Worm (Caenorhabditis elegans) whole organism, L4 larva: ENCODE results near the gene srt-7.

Experiments used
- F26F4.8 ChIP-seq: fragments of 200-800 bp; sonication (Bioruptor generic); conservative IDR thresholded peaks from 2 replicates; pipeline ENCODE4 v1.3.6; 2022; ENCODE audit warnings: missing genetic modification characterization, missing compliant biosample characterization
- F37D6.2 ChIP-seq: sonication (generic microtip); optimal IDR thresholded peaks from 2 replicates; lab custom pipeline; 2016; ENCODE audit warnings: mild to moderate bottlenecking, missing genetic modification characterization, missing compliant biosample characterization
- T26A8.4 ChIP-seq: fragments of 200-800 bp; sonication (Bioruptor generic); IDR thresholded peaks from 2 replicates; pipeline ENCODE4 v1.3.6; 2022; ENCODE audit warnings: missing genetic modification characterization, missing compliant biosample characterization
- Y75B8A.6 ChIP-seq: fragments of 200-800 bp; sonication (Bioruptor generic); IDR thresholded peaks from 2 replicates; pipeline ENCODE4 v1.3.6; 2022; ENCODE audit warnings: missing genetic modification reagents, missing genetic modification characterization, missing compliant biosample characterization
- ZK337.2 ChIP-seq: fragments of 200-800 bp; sonication (Bioruptor generic); IDR thresholded peaks from 2 replicates; pipeline ENCODE4 v1.3.6; 2022; ENCODE audit warnings: missing genetic modification reagents, missing genetic modification characterization, missing compliant biosample characterization
- ZK546.5 ChIP-seq, 2 experiments: sonication (generic microtip); optimal IDR thresholded peaks; 2 replicates each; lab custom pipeline; 2017; ENCODE audit warnings: missing biosample characterization in 2 of 2, missing genetic modification characterization in 2 of 2
- ceh-32 ChIP-seq: sonication (generic microtip); optimal IDR thresholded peaks from 2 replicates; lab custom pipeline; 2016; ENCODE audit warnings: mild to moderate bottlenecking, missing genetic modification characterization, missing compliant biosample characterization; ENCODE audit not compliant: poor library complexity
- ceh-62 ChIP-seq: sonication (generic microtip); optimal IDR thresholded peaks from 2 replicates; lab custom pipeline; 2017; ENCODE audit warnings: missing biosample characterization, missing genetic modification characterization
- ces-1 ChIP-seq: fragments of 150-350 bp; sonication (generic microtip); optimal IDR thresholded peaks from 4 replicates; lab custom pipeline; 2014; ENCODE audit warnings: missing biosample characterization, missing genetic modification reagents, missing genetic modification characterization
- daf-16 ChIP-seq, 3 experiments: sonication (generic microtip); optimal IDR thresholded peaks; 2 replicates each; lab custom pipeline; 2016 to 2017; ENCODE audit warnings: missing genetic modification characterization in 3 of 3, missing genetic modification reagents in 3 of 3, mild to moderate bottlenecking in 2 of 3, missing compliant biosample characterization in 2 of 3, missing biosample characterization in 1 of 3, moderate library complexity in 1 of 3
- dpl-1 ChIP-seq: fragments of 150-350 bp; optimal IDR thresholded peaks from 2 replicates; lab custom pipeline; 2014; ENCODE audit warnings: missing biosample characterization, missing genetic modification reagents, missing genetic modification characterization
- dve-1 ChIP-seq: sonication (generic microtip); optimal IDR thresholded peaks from 2 replicates; lab custom pipeline; 2017; ENCODE audit warnings: antibody characterized with exemption, mild to moderate bottlenecking, missing genetic modification characterization, missing compliant biosample characterization; ENCODE audit not compliant: insufficient read depth
- hlh-11 ChIP-seq: fragments of 200-800 bp; sonication (Bioruptor generic); optimal IDR thresholded peaks from 2 replicates; lab custom pipeline; 2018; ENCODE audit warnings: mild to moderate bottlenecking, missing genetic modification characterization, missing compliant biosample characterization
- lim-7 ChIP-seq: fragments of 200-800 bp; sonication (Bioruptor generic); IDR thresholded peaks from 2 replicates; pipeline ENCODE4 v1.3.6; 2022; ENCODE audit warnings: missing genetic modification characterization, missing compliant biosample characterization
- lin-1 ChIP-seq: fragments of 200-800 bp; sonication (Bioruptor generic); IDR thresholded peaks from 2 replicates; pipeline ENCODE4 v1.3.6; 2022; ENCODE audit warnings: missing genetic modification reagents, missing genetic modification characterization, missing compliant biosample characterization
- lin-13 ChIP-seq: fragments of 150-350 bp; optimal IDR thresholded peaks from 2 replicates; lab custom pipeline; 2014; ENCODE audit warnings: missing biosample characterization, missing genetic modification reagents, missing genetic modification characterization
- lin-29 ChIP-seq: fragments of 200-800 bp; sonication (Bioruptor generic); IDR thresholded peaks from 2 replicates; pipeline ENCODE4 v1.3.6; 2022; ENCODE audit warnings: missing genetic modification reagents, missing genetic modification characterization, missing compliant biosample characterization
- lin-38 ChIP-seq: fragments of 200-800 bp; sonication (Bioruptor generic); IDR thresholded peaks from 2 replicates; pipeline ENCODE4 v1.3.6; 2022; ENCODE audit warnings: missing genetic modification reagents, missing genetic modification characterization, missing compliant biosample characterization
- lin-39 ChIP-seq: fragments of 150-350 bp; optimal IDR thresholded peaks from 2 replicates; lab custom pipeline; 2014; ENCODE audit warnings: missing biosample characterization, missing genetic modification reagents, missing genetic modification characterization
- mdl-1 ChIP-seq, 2 experiments: fragments of 150-350 bp in 1 of 2; sonication (generic microtip) in 1 of 2; optimal IDR thresholded peaks; 2 replicates each; lab custom pipeline; 2014 to 2017; ENCODE audit warnings: missing biosample characterization in 2 of 2, missing genetic modification characterization in 2 of 2
- mes-2 ChIP-seq: sonication (generic microtip); optimal IDR thresholded peaks from 2 replicates; lab custom pipeline; 2016; ENCODE audit warnings: missing genotype, mild to moderate bottlenecking, missing genetic modification characterization, missing compliant biosample characterization; ENCODE audit not compliant: poor library complexity, severe bottlenecking
- mxl-2 ChIP-seq: fragments of 200-800 bp; sonication (Bioruptor generic); conservative IDR thresholded peaks from 2 replicates; pipeline ENCODE4 v1.3.6; 2022; ENCODE audit warnings: missing genetic modification reagents, missing genetic modification characterization, missing compliant biosample characterization
- mxl-3 ChIP-seq: fragments of 200-800 bp; sonication (Bioruptor generic); optimal IDR thresholded peaks from 2 replicates; lab custom pipeline; 2018; ENCODE audit warnings: mild to moderate bottlenecking, missing genetic modification characterization, missing compliant biosample characterization
- nhr-10 ChIP-seq: fragments of 150-350 bp; optimal IDR thresholded peaks from 2 replicates; lab custom pipeline; 2014; ENCODE audit warnings: missing biosample characterization, missing genetic modification characterization
- nhr-102 ChIP-seq: sonication (generic microtip); optimal IDR thresholded peaks from 2 replicates; lab custom pipeline; 2016; ENCODE audit warnings: mild to moderate bottlenecking, missing genetic modification characterization, moderate library complexity, missing compliant biosample characterization
- nhr-111 ChIP-seq: fragments of 200-800 bp; sonication (Bioruptor generic); optimal IDR thresholded peaks from 2 replicates; lab custom pipeline; 2018; ENCODE audit warnings: mild to moderate bottlenecking, missing genetic modification characterization, missing compliant biosample characterization
- nhr-25 ChIP-seq: sonication (generic microtip); optimal IDR thresholded peaks from 2 replicates; lab custom pipeline; 2017; ENCODE audit warnings: missing genetic modification characterization, mild to moderate bottlenecking, missing compliant biosample characterization, antibody characterized with exemption, moderate library complexity, borderline replicate concordance; ENCODE audit not compliant: insufficient read depth
- nhr-6 ChIP-seq: fragments of 150-350 bp; optimal IDR thresholded peaks from 2 replicates; lab custom pipeline; 2014; ENCODE audit warnings: missing biosample characterization, missing genetic modification characterization
- nhr-77 ChIP-seq: fragments of 150-350 bp; optimal IDR thresholded peaks from 2 replicates; lab custom pipeline; 2014; ENCODE audit warnings: missing biosample characterization, missing genetic modification characterization
- pqm-1 ChIP-seq: sonication (generic microtip); optimal IDR thresholded peaks from 2 replicates; lab custom pipeline; 2017; ENCODE audit warnings: missing biosample characterization, missing genetic modification characterization
- rbr-2 ChIP-seq: sonication (generic microtip); optimal IDR thresholded peaks from 2 replicates; lab custom pipeline; 2016; ENCODE audit warnings: missing genotype, missing genetic modification characterization, missing compliant biosample characterization
- skn-1 ChIP-seq: fragments of 150-350 bp; optimal IDR thresholded peaks from 2 replicates; lab custom pipeline; 2014; ENCODE audit warnings: missing biosample characterization, missing genetic modification characterization
- snpc-4 ChIP-seq: fragments of 150-350 bp; optimal IDR thresholded peaks from 2 replicates; lab custom pipeline; 2014; ENCODE audit warnings: missing biosample characterization, missing genetic modification characterization
- spr-1 ChIP-seq: sonication (generic microtip); optimal IDR thresholded peaks from 2 replicates; lab custom pipeline; 2016; ENCODE audit warnings: mild to moderate bottlenecking, missing genetic modification characterization, missing compliant biosample characterization
- spr-3 ChIP-seq: fragments of 200-800 bp; sonication (Bioruptor generic); optimal IDR thresholded peaks from 2 replicates; lab custom pipeline; 2018; ENCODE audit warnings: mild to moderate bottlenecking, missing genetic modification characterization, missing compliant biosample characterization
- tag-97 ChIP-seq: fragments of 200-800 bp; sonication (Bioruptor generic); IDR thresholded peaks from 2 replicates; pipeline ENCODE4 v1.3.6; 2022; ENCODE audit warnings: missing genetic modification characterization, missing compliant biosample characterization
- unc-130 ChIP-seq: sonication (generic microtip); optimal IDR thresholded peaks from 2 replicates; lab custom pipeline; 2016; ENCODE audit warnings: missing genetic modification reagents, missing genetic modification characterization, missing compliant biosample characterization
- unc-39 ChIP-seq: sonication (generic microtip); optimal IDR thresholded peaks from 2 replicates; lab custom pipeline; 2017; ENCODE audit warnings: missing biosample characterization, missing genetic modification characterization
- unc-62 ChIP-seq, 3 experiments: fragments of 150-350 bp in 1 of 3; sonication (generic microtip); optimal IDR thresholded peaks in 2 of 3; peaks in 1 of 3; 1 replicate in 1 of 3; 2 replicates in 2 of 3; lab custom pipeline; 2014 to 2017; ENCODE audit warnings: missing biosample characterization in 3 of 3, missing genetic modification characterization in 3 of 3, missing genetic modification reagents in 3 of 3, missing genotype in 1 of 3
- zag-1 ChIP-seq: fragments of 150-350 bp; optimal IDR thresholded peaks from 2 replicates; lab custom pipeline; 2014; ENCODE audit warnings: missing biosample characterization, missing genetic modification characterization
- zfp-2 ChIP-seq: sonication (generic microtip); optimal IDR thresholded peaks from 2 replicates; lab custom pipeline; 2016; ENCODE audit warnings: mild to moderate bottlenecking, missing genetic modification characterization, missing compliant biosample characterization
- zip-11 ChIP-seq: fragments of 200-800 bp; sonication (Bioruptor generic); IDR thresholded peaks from 2 replicates; pipeline ENCODE4 v1.3.6; 2022; ENCODE audit warnings: missing genetic modification characterization, missing compliant biosample characterization
- ztf-11 ChIP-seq: fragments of 150-350 bp; optimal IDR thresholded peaks from 2 replicates; lab custom pipeline; 2014; ENCODE audit warnings: missing biosample characterization, missing genetic modification characterization

The srt-7 gene

DNA sequence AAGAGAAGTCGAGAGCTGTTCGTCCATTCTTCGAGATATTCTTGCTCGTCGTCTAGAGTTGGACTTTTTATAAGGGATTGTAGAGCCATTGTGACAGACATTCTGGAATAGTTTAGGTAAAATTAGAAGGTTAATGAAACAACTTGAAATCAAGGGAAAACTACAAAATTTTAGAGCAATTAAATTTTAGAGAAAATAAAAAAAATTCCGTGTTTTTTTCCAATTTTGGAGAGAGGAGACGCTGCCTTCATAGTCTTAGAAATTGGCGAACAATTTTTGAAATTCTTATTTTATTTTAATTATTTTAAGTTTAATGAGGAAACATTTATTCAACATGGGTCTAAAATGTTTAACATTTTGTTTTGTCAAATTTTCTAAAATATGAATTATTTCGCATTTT lies 10.0 kb upstream of the srt-7 start, which contains the start of gene C50H11.13:
Gene C50H11.13, minus strand, starts transcription at position 101 of the 400 bp plus-strand sequence.
- TF ChIP-seq lim-7 (GFP tag; lab: Robert Waterston, UW): no peak
- TF ChIP-seq nhr-102: no peak
- no peak for TF ChIP-seq rbr-2

DNA sequence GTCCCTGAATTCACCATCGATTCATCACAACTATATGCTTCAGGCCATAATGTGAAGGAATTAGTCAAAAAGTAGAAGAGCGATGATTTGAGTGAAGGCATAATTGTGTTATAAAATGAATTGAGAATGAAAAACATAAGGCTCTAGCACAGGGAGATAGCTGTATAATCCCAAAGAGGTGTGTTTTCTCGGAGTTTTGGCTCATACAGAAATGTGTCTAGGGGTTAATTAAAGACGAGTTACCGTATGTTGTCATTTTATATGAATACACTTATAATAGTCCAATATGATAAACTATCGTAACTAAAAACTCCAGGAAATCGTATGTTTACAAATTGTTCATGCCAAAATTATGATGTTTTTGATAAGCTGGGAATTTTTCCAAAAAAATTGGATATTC lies 779 bp upstream of the srt-7 start, which contains the start of gene srt-5:
Gene srt-5, minus strand, starts transcription at position 101 of the 400 bp plus-strand sequence.
- TF ChIP-seq lin-1 (GFP tag; lab: Robert Waterston, UW) (no peak), dve-1 (tag; lab: Kevin White, UChicago) (no peak), nhr-102 (no peak), unc-62 (GFP tag; optimal IDR thresholded peaks at IDR 0.05 in 1 of 2; lab: Kevin White, UChicago) (peak in 1 of 2 experiments; percentile 61), unc-62 (tag; optimal IDR thresholded peaks at IDR 0.05; lab: Kevin White, UChicago) (no peak)

DNA sequence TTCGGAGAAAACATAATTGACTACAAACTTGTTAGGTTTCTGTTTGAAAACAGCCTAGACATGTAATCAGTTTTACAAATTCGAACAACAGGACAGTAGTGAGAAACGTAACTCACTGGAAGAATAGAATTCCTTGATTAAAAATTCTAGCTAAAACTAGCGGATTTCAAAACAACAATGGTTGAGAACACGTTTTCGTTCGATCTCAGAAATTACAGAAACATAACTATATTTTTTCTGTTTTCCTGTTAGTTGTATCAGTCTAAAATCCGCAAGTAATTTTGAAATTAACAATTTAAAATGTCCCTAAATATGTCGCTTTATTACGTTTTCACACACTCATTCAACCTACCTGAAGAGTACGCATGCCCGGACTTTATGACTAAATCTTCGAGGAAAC lies 4.7 kb downstream of the srt-7 start, which contains the start of gene srt-8:
Gene srt-8, plus strand, starts transcription at position 301 of the 400 bp plus-strand sequence.
- TF ChIP-seq spr-1 (tag; lab: Kevin White, UChicago): no peak
- TF ChIP-seq zip-11 (GFP tag; lab: Robert Waterston, UW): no peak
- TF ChIP-seq Y75B8A.6 (GFP tag; lab: Robert Waterston, UW): no peak
- no peak for TF ChIP-seq nhr-77 (tag; lab: Kevin White, UChicago)
- TF ChIP-seq F26F4.8: no peak
- TF ChIP-seq ztf-11 (tag; lab: Kevin White, UChicago): no peak
- no peak for TF ChIP-seq lin-13 (GFP tag; lab: Kevin White, UChicago)
- no peak for TF ChIP-seq ceh-32 (tag; lab: Kevin White, UChicago)
- TF ChIP-seq zfp-2 (tag; lab: Kevin White, UChicago): no peak
- TF ChIP-seq unc-130 (GFP tag; lab: Kevin White, UChicago): no peak
- TF ChIP-seq hlh-11: no peak
- no peak for TF ChIP-seq ceh-62 (tag; lab: Kevin White, UChicago)
- TF ChIP-seq T26A8.4: no peak
- no peak for TF ChIP-seq skn-1 (tag; lab: Kevin White, UChicago)
- no peak for TF ChIP-seq lin-29 (GFP tag; lab: Robert Waterston, UW)
- no peak for TF ChIP-seq mxl-3 (GFP tag; lab: Kevin White, UChicago)
- TF ChIP-seq lin-39 (tag; lab: Kevin White, UChicago): no peak
- TF ChIP-seq nhr-25 (tag; lab: Kevin White, UChicago): no peak
- TF ChIP-seq nhr-10 (tag; lab: Kevin White, UChicago): no peak
- TF ChIP-seq mdl-1 (tag; optimal IDR thresholded peaks at IDR 0.05; lab: Kevin White, UChicago): no peak

DNA sequence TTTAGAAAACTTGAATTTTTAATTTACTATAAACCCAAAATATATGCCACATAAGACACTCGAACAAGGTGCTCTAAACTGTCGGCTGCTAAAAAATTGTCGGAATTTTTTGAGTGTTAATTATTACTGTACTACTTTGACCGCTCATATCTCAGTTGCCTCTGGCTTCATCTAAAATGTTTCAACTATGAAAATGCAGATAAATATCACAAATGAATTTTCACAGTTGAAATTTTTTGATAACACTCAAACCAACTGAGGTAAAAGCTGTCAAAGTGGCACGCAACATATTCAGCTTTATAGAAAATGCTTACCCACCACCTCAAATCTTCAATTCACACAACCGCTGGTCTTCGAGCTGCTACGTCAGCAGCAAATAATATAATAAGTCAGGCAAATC lies 7.2 kb downstream of the srt-7 start, which contains the start of gene acs-21:
Gene acs-21, plus strand, starts transcription at position 301 of the 400 bp plus-strand sequence.
- TF ChIP-seq Y75B8A.6 (GFP tag; lab: Robert Waterston, UW) (no peak), lin-38 (GFP tag; lab: Robert Waterston, UW) (no peak), ces-1 (GFP tag; lab: Kevin White, UChicago) (no peak), ZK337.2 (GFP tag; lab: Robert Waterston, UW) (no peak), pqm-1 (tag; lab: Kevin White, UChicago) (no peak)

DNA sequence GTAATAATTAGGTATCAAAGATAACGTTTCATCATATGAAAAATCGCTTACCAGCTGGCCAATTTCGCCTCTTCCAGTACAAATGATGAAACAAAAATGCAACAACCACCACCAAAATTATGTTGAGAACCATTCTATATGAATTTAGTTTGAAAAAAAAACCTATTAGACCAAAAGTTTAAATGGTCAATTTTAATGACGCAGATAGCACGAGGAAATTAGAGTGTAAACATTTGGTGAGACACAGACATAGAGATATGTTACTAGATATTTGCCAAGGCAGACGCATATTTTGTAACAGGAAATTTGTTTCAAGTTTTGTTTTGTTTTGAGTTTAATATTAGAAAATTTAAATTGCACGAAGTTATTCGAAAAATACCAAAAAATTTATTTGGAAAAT lies 12.8 kb downstream of the srt-7 start, which contains the start of gene cyp-33C9:
Gene cyp-33C9, minus strand, starts transcription at position 211 of the 400 bp plus-strand sequence.
- TF ChIP-seq nhr-6 (tag; lab: Kevin White, UChicago) (no peak), zag-1 (tag; lab: Kevin White, UChicago) (no peak), daf-16 (GFP tag; optimal IDR thresholded peaks at IDR 0.05; lab: Kevin White, UChicago) (no peak), daf-16 (tag; optimal IDR thresholded peaks at IDR 0.05; lab: Kevin White, UChicago) (peak; percentile 58), tag-97 (GFP tag; lab: Robert Waterston, UW) (no peak), ZK546.5 (tag; optimal IDR thresholded peaks at IDR 0.05; lab: Kevin White, UChicago) (no peak), spr-3 (GFP tag; lab: Kevin White, UChicago) (no peak), mxl-2 (GFP tag; lab: Robert Waterston, UW) (no peak), spr-1 (tag; lab: Kevin White, UChicago) (no peak), dpl-1 (no peak), pqm-1 (tag; lab: Kevin White, UChicago) (peak; percentile 24), snpc-4 (tag; lab: Kevin White, UChicago) (no peak), nhr-111 (no peak), mes-2 (tag; lab: Kevin White, UChicago) (no peak), F37D6.2 (no peak), unc-39 (tag; lab: Kevin White, UChicago) (no peak), mdl-1 (tag; optimal IDR thresholded peaks at IDR 0.05; lab: Kevin White, UChicago) (peak in 1 of 2 experiments; percentile 14), dve-1 (tag; lab: Kevin White, UChicago) (no peak), mxl-3 (GFP tag; lab: Kevin White, UChicago) (no peak)
